Worm (Caenorhabditis elegans) whole organism, L4/young adult: ENCODE results near the gene gpx-6.

Source experiments
- W03F9.2 ChIP-seq: fragments of 150-350 bp; optimal IDR thresholded peaks from 2 replicates; lab custom pipeline; 2014; ENCODE audit warnings: missing biosample characterization, missing genetic modification characterization
- dao-5 ChIP-seq: sonication (generic microtip); optimal IDR thresholded peaks from 2 replicates; lab custom pipeline; 2016; ENCODE audit warnings: missing genotype, missing genetic modification characterization, moderate library complexity, missing compliant biosample characterization
- him-1 ChIP-seq: sonication (generic microtip); optimal IDR thresholded peaks from 2 replicates; lab custom pipeline; 2016; ENCODE audit warnings: missing genotype, missing genetic modification reagents, missing genetic modification characterization, missing compliant biosample characterization

Gene gpx-6

ce11 chrIV:8266024-8266949 is 44.3 kb downstream of the gpx-6 start:
- no peak for TF ChIP-seq him-1 (tag; lab: Kevin White, UChicago)
- TF ChIP-seq W03F9.2 (tag; lab: Kevin White, UChicago) = no peak
- no peak for TF ChIP-seq dao-5 (tag; lab: Kevin White, UChicago)

DNA sequence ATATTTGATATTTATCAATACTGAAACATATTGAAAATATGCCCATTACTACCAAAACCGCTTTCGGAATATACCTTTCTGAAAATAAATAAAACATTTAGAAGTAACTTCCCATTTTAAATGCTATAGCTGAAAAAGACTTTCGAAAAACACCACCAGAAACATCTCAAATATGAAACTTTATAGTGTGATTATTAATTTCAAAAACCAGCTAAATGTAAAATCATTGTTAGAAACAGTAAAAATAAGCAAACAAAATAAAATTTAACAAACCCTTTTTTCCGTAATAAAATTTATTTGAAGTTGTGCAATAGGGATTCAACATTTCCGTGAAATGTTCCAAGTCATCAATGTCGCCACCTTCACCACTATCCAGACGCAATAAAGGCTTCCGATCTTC is 46.0 kb downstream of the gpx-6 start, which contains the start of the genes K07H8.5 and K07H8.8:
Gene K07H8.5, plus strand, starts transcription at position 301 of the 400 bp plus-strand sequence.
Gene K07H8.8, minus strand, starts transcription at position 389 of the 400 bp plus-strand sequence.
- TF ChIP-seq him-1 (tag; lab: Kevin White, UChicago) (no peak), dao-5 (tag; lab: Kevin White, UChicago) (no peak), W03F9.2 (tag; lab: Kevin White, UChicago) (no peak)
